Fruit fly (Drosophila melanogaster): Measurements from ENCODE around the gene CG43050.

The CG43050 gene

DNA sequence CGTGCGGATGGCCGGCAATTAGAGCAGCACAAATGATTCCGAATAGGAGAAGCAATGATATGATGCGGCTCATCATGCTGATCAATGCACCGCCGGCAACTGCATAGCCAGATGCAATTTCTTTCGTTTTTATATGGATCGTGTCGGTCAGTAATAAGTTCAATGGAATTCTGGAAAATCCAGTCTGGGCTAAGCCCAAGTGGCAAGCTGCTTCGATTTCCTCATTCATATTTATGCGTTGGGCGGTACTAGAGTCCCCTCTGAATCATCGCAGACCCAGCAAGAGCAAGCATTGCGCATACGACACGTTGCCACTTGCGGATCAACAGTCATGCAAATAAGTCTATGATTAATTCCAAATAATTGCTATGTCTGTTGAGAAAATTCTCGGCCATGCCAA is 24.4 kb downstream of the CG43050 start, which contains the start of gene CG16978:
Gene CG16978, minus strand, starts transcription at position 101 of the 400 bp plus-strand sequence.
- TF ChIP-seq psq (GFP tag; optimal IDR thresholded peaks at IDR 0.05) (no peak), usp (GFP tag; optimal IDR thresholded peaks at IDR 0.05) (no peak), OdsH (GFP tag; optimal IDR thresholded peaks at IDR 0.05) (no peak), foxo (GFP tag; optimal IDR thresholded peaks at IDR 0.05) (no peak), sage (GFP tag; optimal IDR thresholded peaks at IDR 0.05) (no peak), N (GFP tag; optimal IDR thresholded peaks at IDR 0.05) (no peak), fru (GFP tag; optimal IDR thresholded peaks at IDR 0.05) (no peak)

DNA sequence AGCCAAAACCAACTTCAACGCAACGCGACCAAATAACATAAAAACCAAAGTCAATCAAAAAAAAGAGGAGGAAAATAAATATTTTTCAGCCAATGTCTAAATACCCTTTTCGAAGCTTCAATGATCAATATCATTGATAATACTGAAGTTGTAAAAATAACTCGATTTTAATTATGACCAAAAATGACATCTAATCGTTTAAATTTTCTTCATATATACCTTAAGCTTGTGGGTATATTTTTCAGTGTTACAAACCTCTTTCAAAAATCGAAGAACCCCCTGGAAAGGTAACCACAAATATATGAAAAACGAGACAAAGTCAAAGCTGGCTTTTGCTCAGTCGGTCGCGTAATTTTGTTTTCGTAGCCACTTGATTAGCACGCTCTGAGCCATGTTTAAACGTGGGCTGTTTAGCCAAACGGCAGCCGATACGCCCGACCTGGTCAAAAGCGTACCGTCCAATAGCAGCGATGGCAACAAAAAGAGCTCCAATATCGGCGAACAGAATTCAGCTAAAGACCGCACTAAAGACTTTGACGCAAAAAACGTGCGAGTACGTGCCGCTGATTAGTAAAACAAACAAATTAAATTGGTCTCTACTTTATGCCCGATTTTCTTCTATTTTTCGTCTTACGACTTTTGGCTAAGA is 26.1 kb downstream of the CG43050 start:
- TF ChIP-seq psq (GFP tag; optimal IDR thresholded peaks at IDR 0.05) (peak; percentile 16), Rel (GFP tag; optimal IDR thresholded peaks at IDR 0.05) (no peak), Rel (tag; optimal IDR thresholded peaks at IDR 0.05) (no peak), sv (GFP tag; optimal IDR thresholded peaks at IDR 0.05) (peak; percentile 56), OdsH (GFP tag; optimal IDR thresholded peaks at IDR 0.05) (peak; percentile 41), dl (GFP tag; optimal IDR thresholded peaks at IDR 0.05; ENCODE audit: insufficient read depth in 1 of 2, partially characterized antibody in 2 of 2) (no peak), Dfd (GFP tag; optimal IDR thresholded peaks at IDR 0.05) (no peak), br (GFP tag; optimal IDR thresholded peaks at IDR 0.05) (peak; percentile 2), Hnf4 (GFP tag; optimal IDR thresholded peaks at IDR 0.05) (peak; percentile 25), CG32264 (GFP tag; optimal IDR thresholded peaks at IDR 0.05) (no peak), woc (GFP tag; optimal IDR thresholded peaks at IDR 0.05) (peak; percentile 33), ey (GFP tag; optimal IDR thresholded peaks at IDR 0.05) (peak; percentile 46), h (GFP tag; optimal IDR thresholded peaks at IDR 0.05) (peak; percentile 60), rgr (GFP tag; optimal IDR thresholded peaks at IDR 0.05) (peak; percentile 67), foxo (GFP tag; optimal IDR thresholded peaks at IDR 0.05) (peak in 1 of 2 experiments; percentile 57), fru (GFP tag; optimal IDR thresholded peaks at IDR 0.05) (peak; percentile 44), HLH106 (tag; optimal IDR thresholded peaks at IDR 0.05) (peak; percentile 41), Sp1 (GFP tag; optimal IDR thresholded peaks at IDR 0.05) (no peak)

DNA sequence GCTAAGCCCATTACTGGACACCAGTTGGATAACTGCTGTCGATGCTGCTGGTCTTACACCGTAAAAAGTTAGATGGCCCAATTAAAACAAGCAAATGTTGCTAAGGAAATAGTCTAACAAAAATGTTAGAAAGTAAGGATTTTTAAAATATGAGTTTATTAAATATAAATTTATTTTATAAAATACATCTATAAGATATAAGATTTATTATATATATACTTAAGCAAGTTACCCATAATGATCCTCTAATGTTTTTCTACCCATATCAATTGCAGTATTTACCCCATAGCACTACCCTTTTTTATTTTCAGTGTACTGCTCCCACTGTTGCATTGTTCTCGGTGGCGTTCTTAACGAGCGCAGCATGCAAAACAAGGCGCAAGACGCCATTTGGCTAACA is 27.2 kb downstream of the CG43050 start:
- no peak for TF ChIP-seq h (GFP tag; optimal IDR thresholded peaks at IDR 0.05)
- no peak for TF ChIP-seq Hnf4 (GFP tag; optimal IDR thresholded peaks at IDR 0.05)
- TF ChIP-seq Abd-B (GFP tag; optimal IDR thresholded peaks at IDR 0.05): no peak
- TF ChIP-seq woc (GFP tag; optimal IDR thresholded peaks at IDR 0.05): no peak
- TF ChIP-seq Rel (GFP tag; optimal IDR thresholded peaks at IDR 0.05): no peak
- no peak for TF ChIP-seq Rel (tag; optimal IDR thresholded peaks at IDR 0.05)
- TF ChIP-seq dmrt93B (GFP tag; optimal IDR thresholded peaks at IDR 0.05): peak; percentile 3
- TF ChIP-seq dl (GFP tag; optimal IDR thresholded peaks at IDR 0.05; ENCODE audit: insufficient read depth in 1 of 2, partially characterized antibody in 2 of 2): no peak
- no peak for TF ChIP-seq Hr83 (GFP tag; optimal IDR thresholded peaks at IDR 0.05; ENCODE audit: poor library complexity, severe bottlenecking)
- TF ChIP-seq CG9705 (GFP tag; optimal IDR thresholded peaks at IDR 0.05): no peak
- TF ChIP-seq dsf (GFP tag; optimal IDR thresholded peaks at IDR 0.05; ENCODE audit: borderline replicate concordance): no peak
- peak; percentile 20 for TF ChIP-seq OdsH (GFP tag; optimal IDR thresholded peaks at IDR 0.05)
- TF ChIP-seq N (GFP tag; optimal IDR thresholded peaks at IDR 0.05): no peak
- TF ChIP-seq brk (GFP tag; optimal IDR thresholded peaks at IDR 0.05): no peak
- TF ChIP-seq foxo (GFP tag; optimal IDR thresholded peaks at IDR 0.05): peak in 1 of 2 experiments; percentile 38
- TF ChIP-seq br (GFP tag; optimal IDR thresholded peaks at IDR 0.05): no peak
- TF ChIP-seq psq (GFP tag; optimal IDR thresholded peaks at IDR 0.05): peak; percentile 46
- no peak for TF ChIP-seq tai (GFP tag; optimal IDR thresholded peaks at IDR 0.05)
- TF ChIP-seq sv (GFP tag; optimal IDR thresholded peaks at IDR 0.05): no peak
- no peak for TF ChIP-seq ey (GFP tag; optimal IDR thresholded peaks at IDR 0.05)
- no peak for TF ChIP-seq CrebA (GFP tag; optimal IDR thresholded peaks at IDR 0.05; ENCODE audit: borderline replicate concordance)
- no peak for TF ChIP-seq usp (GFP tag; optimal IDR thresholded peaks at IDR 0.05)
- peak; percentile 54 for TF ChIP-seq Sp1 (GFP tag; optimal IDR thresholded peaks at IDR 0.05)
- TF ChIP-seq jim (GFP tag; optimal IDR thresholded peaks at IDR 0.05): no peak
- TF ChIP-seq sage (GFP tag; optimal IDR thresholded peaks at IDR 0.05): no peak
- no peak for TF ChIP-seq GATAd (GFP tag; optimal IDR thresholded peaks at IDR 0.05)
- TF ChIP-seq Jra (GFP tag; optimal IDR thresholded peaks at IDR 0.05): no peak
- no peak for TF ChIP-seq Dfd (GFP tag; optimal IDR thresholded peaks at IDR 0.05)
- TF ChIP-seq CG32264 (GFP tag; optimal IDR thresholded peaks at IDR 0.05): no peak
- TF ChIP-seq fru (GFP tag; optimal IDR thresholded peaks at IDR 0.05): no peak
- TF ChIP-seq lola (GFP tag; optimal IDR thresholded peaks at IDR 0.05): no peak
- TF ChIP-seq Mio (GFP tag; optimal IDR thresholded peaks at IDR 0.05): no peak
- no peak for TF ChIP-seq Dif (GFP tag; optimal IDR thresholded peaks at IDR 0.05; ENCODE audit: partially characterized antibody)
- peak; percentile 16 for TF ChIP-seq rgr (GFP tag; optimal IDR thresholded peaks at IDR 0.05)
- no peak for TF ChIP-seq Vsx2 (GFP tag; optimal IDR thresholded peaks at IDR 0.05; ENCODE audit: partially characterized antibody)
- TF ChIP-seq Myc (optimal IDR thresholded peaks at IDR 0.05): no peak
- peak; percentile 62 for TF ChIP-seq HLH106 (tag; optimal IDR thresholded peaks at IDR 0.05)

Data from whole organism, wandering third instar larva.